Worm (Caenorhabditis elegans): Measurements from ENCODE around the gene srd-18.

DNA sequence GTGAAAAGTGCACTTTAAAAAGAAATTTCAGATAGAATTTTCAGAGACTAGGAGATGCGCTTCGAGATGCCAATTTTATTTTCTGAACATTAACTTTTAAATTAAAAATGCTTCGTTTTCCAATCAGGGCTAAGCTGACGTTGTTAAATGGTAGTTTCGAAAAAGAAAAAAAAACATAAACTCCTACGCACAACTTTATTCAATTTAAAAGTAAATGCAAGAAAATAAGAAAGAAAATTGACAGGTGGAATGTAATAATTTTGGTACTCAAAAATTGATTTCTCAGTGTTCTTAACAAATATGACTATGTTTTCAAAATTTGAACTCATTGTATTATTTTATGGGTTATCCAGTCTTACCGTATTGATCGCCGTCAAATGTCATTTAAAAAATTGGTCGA lies 26.7 kb upstream of the srd-18 start, which contains the start of gene lurp-2:
- no peak for TF ChIP-seq nhr-77 (tag; optimal IDR thresholded peaks at IDR 0.05)
- no peak for TF ChIP-seq elt-1 (tag; optimal IDR thresholded peaks at IDR 0.05)
- TF ChIP-seq pqm-1 (tag; optimal IDR thresholded peaks at IDR 0.05), result no peak
- no peak for TF ChIP-seq nhr-11 (tag; optimal IDR thresholded peaks at IDR 0.05)

Data from whole organism, L3 larva.